Worm (Caenorhabditis elegans): ENCODE measurements around the gene Y17G7B.23.

The Y17G7B.23 gene

ce11 chrII:12006575-12007098, 7.6 kb downstream of the Y17G7B.23 start, which contains the start of gene mcm-2 (continued):
- TF ChIP-seq Y75B8A.6 (GFP tag; IDR thresholded peaks at IDR 0.05) (no peak), nhr-42 (GFP tag; IDR thresholded peaks at IDR 0.05) (no peak), cey-2 (tag; optimal IDR thresholded peaks at IDR 0.05; ENCODE audit: borderline replicate concordance, insufficient read depth) (no peak), hlh-30 (tag; optimal IDR thresholded peaks at IDR 0.05; ENCODE audit: insufficient read depth) (peak; percentile 45), unc-130 (GFP tag; optimal IDR thresholded peaks at IDR 0.05) (peak; percentile 89), sdz-12 (GFP tag; optimal IDR thresholded peaks at IDR 0.05) (no peak), ceh-20 (GFP tag; IDR thresholded peaks at IDR 0.05) (no peak), zfp-3 (GFP tag; conservative IDR thresholded peaks at IDR 0.05) (no peak), aly-2 (tag; optimal IDR thresholded peaks at IDR 0.05) (no peak), skn-1 (tag; optimal IDR thresholded peaks at IDR 0.05) (no peak), Y5F2A.4 (GFP tag; optimal IDR thresholded peaks at IDR 0.05) (no peak), ztf-11 (tag; optimal IDR thresholded peaks at IDR 0.05) (no peak), F49E8.2 (tag; optimal IDR thresholded peaks at IDR 0.05; ENCODE audit: borderline replicate concordance) (peak; percentile 59), R02D3.7 (tag; optimal IDR thresholded peaks at IDR 0.05) (no peak), mdl-1 (tag; optimal IDR thresholded peaks at IDR 0.05) (no peak), ceh-82 (tag; optimal IDR thresholded peaks at IDR 0.05) (no peak), nhr-41 (GFP tag; IDR thresholded peaks at IDR 0.05) (no peak), mxl-2 (GFP tag; conservative IDR thresholded peaks at IDR 0.05) (no peak), ceh-28 (tag; optimal IDR thresholded peaks at IDR 0.05) (no peak), lin-38 (GFP tag; IDR thresholded peaks at IDR 0.05) (peak; percentile 99), lir-3 (tag; optimal IDR thresholded peaks at IDR 0.05) (no peak), ama-1 (optimal IDR thresholded peaks at IDR 0.05) (no peak), php-3 (GFP tag; IDR thresholded peaks at IDR 0.05) (no peak), nhr-25 (tag; optimal IDR thresholded peaks at IDR 0.05; ENCODE audit: borderline replicate concordance, insufficient read depth) (no peak), ztf-7 (tag; optimal IDR thresholded peaks at IDR 0.05) (no peak), ceh-44 (GFP tag; IDR thresholded peaks at IDR 0.05) (no peak), ZK546.5 (tag; optimal IDR thresholded peaks at IDR 0.05) (no peak), lin-39 (tag; optimal IDR thresholded peaks at IDR 0.05) (no peak)

- no peak for TF ChIP-seq ceh-32 (tag; optimal IDR thresholded peaks at IDR 0.05; ENCODE audit: poor library complexity)
- no peak for TF ChIP-seq lin-29 (GFP tag; IDR thresholded peaks at IDR 0.05)
- no peak for TF ChIP-seq F44E2.7 (GFP tag; IDR thresholded peaks at IDR 0.05)
- TF ChIP-seq ces-1 (GFP tag; optimal IDR thresholded peaks at IDR 0.05) = no peak
These were observed 9.8 kb downstream of the Y17G7B.23 start, which contains the start of gene glb-29 for ce11 chrII:12008772-12009171. Gene glb-29, plus strand, starts transcription at chrII:12009072.

DNA sequence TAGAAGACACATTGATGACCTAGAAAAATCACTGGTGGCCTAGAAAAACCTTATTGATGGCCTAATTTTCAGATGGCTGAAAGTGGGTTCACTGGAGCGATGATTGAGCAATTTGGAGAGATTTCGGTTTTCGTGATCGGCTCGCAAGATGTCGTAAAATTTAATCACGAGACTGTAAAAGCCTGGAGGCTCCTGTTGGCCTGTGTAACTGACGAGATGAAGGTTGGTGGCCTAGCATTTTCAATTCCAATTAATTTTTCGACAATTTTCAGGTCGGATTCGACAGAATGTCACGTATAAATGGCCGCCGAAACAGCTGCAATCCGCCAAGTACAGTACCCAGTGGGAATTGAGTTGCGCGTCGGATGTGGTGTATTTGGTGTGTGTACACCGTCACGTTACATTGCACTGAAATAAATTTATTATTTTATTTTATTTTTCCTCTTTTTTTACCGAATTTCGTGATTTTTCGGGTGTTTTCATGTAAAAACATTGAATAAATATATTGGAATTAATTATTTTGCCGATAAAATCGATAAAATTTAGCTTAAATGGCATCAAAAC, 24.4 kb downstream of the Y17G7B.23 start, which contains the start of gene Y17G7B.12:
Gene Y17G7B.12 (plus strand): TSS at position 547 of the 564 bp plus-strand sequence.
- peak; percentile 18 for TF ChIP-seq aha-1 (tag)
- no peak for TF ChIP-seq fos-1 (tag; optimal IDR thresholded peaks at IDR 0.05)
- no peak for TF ChIP-seq F44E2.7 (GFP tag; IDR thresholded peaks at IDR 0.05)
- TF ChIP-seq lsy-2 (tag; optimal IDR thresholded peaks at IDR 0.05) = peak in 1 of 2 experiments; percentile 77
- TF ChIP-seq lin-38 (GFP tag; IDR thresholded peaks at IDR 0.05) = peak; percentile 46

DNA sequence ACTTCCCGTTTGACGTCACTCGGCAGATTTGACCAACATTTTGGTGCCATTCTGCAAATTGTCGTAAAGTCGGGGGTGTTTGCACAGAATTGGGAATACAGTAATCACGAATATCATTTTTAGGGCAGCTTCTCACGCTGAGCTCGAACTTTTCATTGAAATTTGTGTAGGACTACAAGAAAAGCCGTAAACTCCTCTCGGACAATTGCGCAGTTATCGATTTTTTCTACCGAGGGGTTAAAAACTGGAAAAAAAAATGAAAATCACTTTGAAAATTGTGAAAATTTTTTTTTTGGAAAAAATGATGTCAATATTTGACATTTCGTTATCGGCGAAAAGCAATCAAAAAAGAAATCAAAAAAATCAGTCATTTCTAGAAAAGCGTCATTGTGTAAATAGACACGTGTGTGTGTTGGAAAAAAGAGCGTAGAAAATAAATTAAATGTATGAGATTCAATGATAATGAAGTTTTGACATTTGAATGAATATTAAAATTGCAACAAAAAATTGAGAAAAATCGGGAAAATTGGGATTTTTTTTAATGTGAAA, 28.8 kb downstream of the Y17G7B.23 start, which contains the start of gene Y17G7B.8:
Gene Y17G7B.8 (minus strand): TSS at position 51 of the 549 bp plus-strand sequence.
- TF ChIP-seq Y75B8A.6 (GFP tag; IDR thresholded peaks at IDR 0.05) (no peak), set-16 (GFP tag; IDR thresholded peaks at IDR 0.05) (no peak), aha-1 (tag) (peak; percentile 69), ama-1 (optimal IDR thresholded peaks at IDR 0.05) (no peak), daf-16 (GFP tag; optimal IDR thresholded peaks at IDR 0.05) (no peak), daf-16 (tag; optimal IDR thresholded peaks at IDR 0.05) (peak; percentile 87), dve-1 (tag; optimal IDR thresholded peaks at IDR 0.05; ENCODE audit: insufficient read depth) (peak; percentile 80), hmg-1.1 (GFP tag; IDR thresholded peaks at IDR 0.05) (no peak), ces-1 (GFP tag; optimal IDR thresholded peaks at IDR 0.05) (no peak), php-3 (GFP tag; IDR thresholded peaks at IDR 0.05) (peak; percentile 91), snpc-4 (tag; optimal IDR thresholded peaks at IDR 0.05) (no peak), hif-1 (tag; optimal IDR thresholded peaks at IDR 0.05) (peak in 1 of 2 experiments; percentile 21), pqm-1 (tag; optimal IDR thresholded peaks at IDR 0.05) (peak; percentile 64), dmd-6 (GFP tag; IDR thresholded peaks at IDR 0.05) (peak; percentile 75; the same call in 1 of the 2 replicates), nhr-28 (tag; optimal IDR thresholded peaks at IDR 0.05) (peak; percentile 61)

Data from whole organism, L4 larva.